Worm (Caenorhabditis elegans) whole organism, mixed stage, embryonic: ENCODE data around the gene rpl-25.1.

Experiments
- cnd-1 ChIP-seq: fragments of 200-800 bp; sonication (Bioruptor generic); optimal IDR thresholded peaks from 2 replicates; lab custom pipeline; 2018; ENCODE audit warnings: mild to moderate bottlenecking, missing genetic modification characterization, missing compliant biosample characterization
- ham-2 ChIP-seq: fragments of 200-800 bp; sonication (Bioruptor generic); optimal IDR thresholded peaks from 2 replicates; lab custom pipeline; 2018; ENCODE audit warnings: mild to moderate bottlenecking, missing genetic modification characterization, missing compliant biosample characterization
- lin-13 ChIP-seq: fragments of 150-350 bp; optimal IDR thresholded peaks from 2 replicates; lab custom pipeline; 2014; ENCODE audit warnings: missing biosample characterization, missing genetic modification characterization
- mep-1 ChIP-seq: fragments of 150-350 bp; optimal IDR thresholded peaks from 2 replicates; lab custom pipeline; 2017; ENCODE audit warnings: missing biosample characterization, missing genetic modification reagents, missing genetic modification characterization, inconsistent platforms
- nhr-12 ChIP-seq: fragments of 150-350 bp; optimal IDR thresholded peaks from 2 replicates; lab custom pipeline; 2014; ENCODE audit warnings: missing biosample characterization, missing genetic modification characterization
- nhr-2 ChIP-seq: fragments of 150-350 bp; optimal IDR thresholded peaks from 2 replicates; lab custom pipeline; 2014; ENCODE audit warnings: missing biosample characterization, missing genetic modification characterization
- nhr-237 ChIP-seq: fragments of 150-350 bp; optimal IDR thresholded peaks from 2 replicates; lab custom pipeline; 2014; ENCODE audit warnings: missing biosample characterization, missing genetic modification characterization
- nhr-28 ChIP-seq: fragments of 150-350 bp; optimal IDR thresholded peaks from 2 replicates; lab custom pipeline; 2014; ENCODE audit warnings: missing biosample characterization, missing genetic modification characterization
- pha-4 ChIP-seq: fragments of 150-350 bp; optimal IDR thresholded peaks from 2 replicates; lab custom pipeline; 2018; ENCODE audit warnings: missing biosample characterization, missing genetic modification reagents, missing genetic modification characterization
- unc-39 ChIP-seq: fragments of 150-350 bp; optimal IDR thresholded peaks from 2 replicates; lab custom pipeline; 2014; ENCODE audit warnings: missing biosample characterization, missing genetic modification characterization
- zip-8 ChIP-seq: fragments of 150-350 bp; optimal IDR thresholded peaks from 2 replicates; lab custom pipeline; 2014; ENCODE audit warnings: missing biosample characterization, missing genetic modification characterization

- TF ChIP-seq nhr-237 = no peak
- no peak for TF ChIP-seq lin-13 (tag; lab: Kevin White, UChicago)
- no peak for TF ChIP-seq nhr-12 (tag; lab: Kevin White, UChicago)
- TF ChIP-seq nhr-2 (tag; lab: Kevin White, UChicago) = no peak
- TF ChIP-seq mep-1 (tag; lab: Kevin White, UChicago) = no peak
- TF ChIP-seq unc-39 (tag; lab: Kevin White, UChicago) = no peak
- no peak for TF ChIP-seq pha-4 (tag; lab: Kevin White, UChicago)
- no peak for TF ChIP-seq nhr-28
- no peak for TF ChIP-seq zip-8
- peak; percentile 26 for TF ChIP-seq cnd-1 (tag; lab: Kevin White, UChicago)
- no peak for TF ChIP-seq ham-2 (GFP tag; lab: Kevin White, UChicago)
Measured at ce11 chrX:4742285-4742684, 27.3 kb downstream of the rpl-25.1 start.
